Worm (Caenorhabditis elegans): ENCODE measurements around the gene srsx-40.

ce11 chrV:7683907-7684655 lies 19.4 kb downstream of the srsx-40 start, which contains the start of gene sre-11:
- TF ChIP-seq pros-1 (tag; optimal IDR thresholded peaks at IDR 0.05) (no peak), ceh-19 (GFP tag; optimal IDR thresholded peaks at IDR 0.05) (no peak)
